Fruit fly (Drosophila melanogaster): ENCODE data around the gene CG7246.
A peak's percentile ranks its signal among the peaks of the same experiment; 100 is the strongest.

CG7246 gene

DNA sequence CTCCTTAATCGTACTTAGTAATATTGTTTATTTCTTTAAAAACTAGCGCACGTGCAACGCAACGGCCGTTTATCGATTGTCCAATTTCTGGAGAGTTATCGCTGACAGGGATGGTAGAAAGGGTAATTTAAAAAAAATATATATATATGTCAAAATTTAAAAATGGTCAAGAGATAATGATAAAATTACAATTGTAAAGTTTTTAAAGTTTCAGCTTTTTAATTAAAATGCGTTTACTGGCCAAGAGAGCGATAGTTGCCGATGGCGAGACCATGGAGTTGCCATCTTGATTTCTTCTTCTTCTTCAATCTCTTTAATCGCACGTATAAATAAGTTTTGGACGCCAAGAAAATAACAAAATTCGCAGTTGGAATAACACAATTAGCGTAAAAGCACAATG is at the start of gene CG7246, which contains the start of gene HP1b (continued):
- TF ChIP-seq BEAF-32 (GFP tag; optimal IDR thresholded peaks at IDR 0.05) = peak; percentile 73
- peak; percentile 24 for TF ChIP-seq CG31388 (GFP tag; optimal IDR thresholded peaks at IDR 0.05)
- TF ChIP-seq insv (GFP tag; optimal IDR thresholded peaks at IDR 0.05) = peak in 1 of 2 experiments; percentile 12
- TF ChIP-seq Sry-δ (GFP tag; optimal IDR thresholded peaks at IDR 0.05) = peak; percentile 77
- TF ChIP-seq gcm2 (GFP tag; optimal IDR thresholded peaks at IDR 0.05) = no peak
- peak; percentile 39 for TF ChIP-seq CG4328 (GFP tag; optimal IDR thresholded peaks at IDR 0.05)
- TF ChIP-seq CG15269 (tag; optimal IDR thresholded peaks at IDR 0.05) = peak; percentile 69
- peak; percentile 23 for TF ChIP-seq Mad (GFP tag; optimal IDR thresholded peaks at IDR 0.05)
- TF ChIP-seq dan (GFP tag; IDR thresholded peaks at IDR 0.05) = peak; percentile 8; the same call in 1 of the 2 replicates
- TF ChIP-seq CG4617 (GFP tag; optimal IDR thresholded peaks at IDR 0.05; ENCODE audit: borderline replicate concordance) = peak; percentile 64
- TF ChIP-seq gsb (GFP tag; IDR thresholded peaks at IDR 0.05) = no peak
- TF ChIP-seq fu2 (GFP tag; optimal IDR thresholded peaks at IDR 0.05) = peak; percentile 33
- no peak for TF ChIP-seq abd-A (tag; optimal IDR thresholded peaks at IDR 0.05)
- TF ChIP-seq CG12104 (GFP tag; optimal IDR thresholded peaks at IDR 0.05) = peak; percentile 40
- peak; percentile 64 for TF ChIP-seq ssp (GFP tag; IDR thresholded peaks at IDR 0.05)
- TF ChIP-seq CG30431 (GFP tag; optimal IDR thresholded peaks at IDR 0.05) = peak; percentile 10
- TF ChIP-seq CG11696 (GFP tag; IDR thresholded peaks at IDR 0.05) = peak; percentile 53
- peak; percentile 74 for TF ChIP-seq sug (tag; optimal IDR thresholded peaks at IDR 0.05)
- peak; percentile 64 for TF ChIP-seq zfh2 (GFP tag; optimal IDR thresholded peaks at IDR 0.05)
- peak; percentile 71 for TF ChIP-seq CG9215 (GFP tag; IDR thresholded peaks at IDR 0.05)
- TF ChIP-seq Meics (GFP tag; optimal IDR thresholded peaks at IDR 0.05) = peak; percentile 65
- TF ChIP-seq Oli (tag; optimal IDR thresholded peaks at IDR 0.05) = peak; percentile 31
- no peak for TF ChIP-seq kah (GFP tag; optimal IDR thresholded peaks at IDR 0.05)
- peak; percentile 44; the same call in 1 of the 2 replicates for TF ChIP-seq Adf1 (GFP tag; IDR thresholded peaks at IDR 0.05)
- TF ChIP-seq chn (GFP tag; optimal IDR thresholded peaks at IDR 0.05) = no peak
- TF ChIP-seq unc-4 (GFP tag; IDR thresholded peaks at IDR 0.05; ENCODE audit: partially characterized antibody) = peak; percentile 75
- TF ChIP-seq Kr (GFP tag; optimal IDR thresholded peaks at IDR 0.05) = no peak
- TF ChIP-seq Lpt (GFP tag; optimal IDR thresholded peaks at IDR 0.05) = no peak
- TF ChIP-seq CG15011 (GFP tag; optimal IDR thresholded peaks at IDR 0.05) = no peak
- peak; percentile 52 for TF ChIP-seq CG10209 (GFP tag; optimal IDR thresholded peaks at IDR 0.05)
- no peak for TF ChIP-seq NC2β (GFP tag; optimal IDR thresholded peaks at IDR 0.05)
- TF ChIP-seq pfk (GFP tag; optimal IDR thresholded peaks at IDR 0.05) = no peak
- peak; percentile 26 for TF ChIP-seq D19B (GFP tag; optimal IDR thresholded peaks at IDR 0.05)
- peak; percentile 38 to 61 for TF ChIP-seq Hr51 (GFP tag; optimal IDR thresholded peaks at IDR 0.05)
- peak; percentile 86 for TF ChIP-seq Rfx (GFP tag; IDR thresholded peaks at IDR 0.05)
- TF ChIP-seq CG31365 (tag; optimal IDR thresholded peaks at IDR 0.05) = no peak
- TF ChIP-seq CG7839 (tag; optimal IDR thresholded peaks at IDR 0.05) = peak; percentile 69
- TF ChIP-seq Ada2b (GFP tag; IDR thresholded peaks at IDR 0.05) = peak; percentile 68
- TF ChIP-seq CG13287 (GFP tag; IDR thresholded peaks at IDR 0.05; ENCODE audit: partially characterized antibody) = peak; percentile 83
- TF ChIP-seq tll (GFP tag; optimal IDR thresholded peaks at IDR 0.05) = no peak
- TF ChIP-seq Nf-YA (GFP tag; IDR thresholded peaks at IDR 0.05) = peak; percentile 72
- no peak for TF ChIP-seq onecut (GFP tag; IDR thresholded peaks at IDR 0.05)
- no peak for TF ChIP-seq mirr (GFP tag; optimal IDR thresholded peaks at IDR 0.05)
- peak; percentile 54 for TF ChIP-seq CG4820 (GFP tag; optimal IDR thresholded peaks at IDR 0.05)
- peak; percentile 21 for TF ChIP-seq Camta (GFP tag; optimal IDR thresholded peaks at IDR 0.05)
- no peak; the same call in 1 of the 2 replicates for TF ChIP-seq Poxn (GFP tag; IDR thresholded peaks at IDR 0.05)
- TF ChIP-seq lov (optimal IDR thresholded peaks at IDR 0.05) = no peak
- no peak for TF ChIP-seq lov (GFP tag; IDR thresholded peaks at IDR 0.05)
- TF ChIP-seq repo (GFP tag; optimal IDR thresholded peaks at IDR 0.05) = no peak
- peak; percentile 65; the same call in 1 of the 2 replicates for TF ChIP-seq ranshi (GFP tag; IDR thresholded peaks at IDR 0.05)
- no peak for TF ChIP-seq yki (optimal IDR thresholded peaks at IDR 0.05)
- TF ChIP-seq HLH3B (GFP tag; IDR thresholded peaks at IDR 0.05) = peak; percentile 68
